Fruit fly (Drosophila melanogaster) S2 (cell line): ENCODE measurements around the gene Nup93-1.

Experiments
- CG8478 ChIP-seq: fragments of >200 bp; optimal IDR thresholded peaks from 2 replicates; lab custom pipeline; 2018
- CTCF ChIP-seq, 2 experiments: fragments of >200 bp; optimal IDR thresholded peaks; 2 replicates each; lab custom pipeline; 2018

DNA sequence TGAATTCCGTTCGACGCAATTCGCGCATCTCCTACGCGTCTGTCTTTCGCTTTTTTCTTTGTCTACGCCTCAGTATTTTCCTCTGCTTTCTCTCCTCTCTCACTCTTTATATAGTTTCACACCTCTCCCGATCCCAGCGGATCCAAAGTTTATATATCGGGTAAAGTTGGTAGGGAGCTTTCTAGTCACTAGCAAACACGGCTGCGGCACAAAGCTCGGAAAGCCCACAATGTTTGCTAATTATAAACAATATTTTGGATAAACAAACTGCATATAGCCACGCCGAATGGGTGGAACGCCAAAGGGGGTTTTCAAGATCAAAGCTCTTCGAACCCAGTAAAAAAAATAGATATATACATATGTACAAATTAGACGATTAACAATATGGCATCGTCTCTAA, 17.4 kb downstream of the Nup93-1 start:
- TF ChIP-seq CTCF (optimal IDR thresholded peaks at IDR 0.05; lab: Kevin White, UChicago) = no peak
- no peak for TF ChIP-seq CG8478 (lab: Kevin White, UChicago)
